Fruit fly (Drosophila melanogaster) whole organism, embryonic: ENCODE measurements around the gene spn-B.

ENCODE experiments used
- Ada2b ChIP-seq: fragments of 200-800 bp; sonication (Bioruptor generic); IDR thresholded peaks from 2 replicates; pipeline ENCODE4 v1.3.6; 2022; ENCODE audit warnings: missing biosample characterization, missing genetic modification characterization
- Adf1 ChIP-seq: fragments of 200-800 bp; sonication (Bioruptor generic); IDR thresholded peaks from 2 replicates; pipeline ENCODE4 v1.3.6; 2022; ENCODE audit warnings: missing biosample characterization, missing genetic modification characterization
- Awh ChIP-seq: fragments of 200-800 bp; sonication (Bioruptor generic); IDR thresholded peaks from 2 replicates; pipeline ENCODE4, ENCODE4 v1.3.6; 2022; ENCODE audit warnings: missing biosample characterization, missing genetic modification characterization
- CG10431 ChIP-seq: fragments of 200-800 bp; sonication (Bioruptor generic); optimal IDR thresholded peaks from 3 replicates; lab custom pipeline; 2018; ENCODE audit warnings: missing biosample characterization, mild to moderate bottlenecking, missing genetic modification characterization
- CG11723 ChIP-seq: fragments of 200-800 bp; sonication (Bioruptor generic); optimal IDR thresholded peaks from 2 replicates; lab custom pipeline; 2017; ENCODE audit warnings: missing biosample characterization, mild to moderate bottlenecking, missing genetic modification characterization
- CG12942 ChIP-seq: fragments of 200-800 bp; sonication (Bioruptor generic); optimal IDR thresholded peaks from 3 replicates; lab custom pipeline; 2016; ENCODE audit warnings: missing biosample characterization, missing genetic modification characterization
- CG14014 ChIP-seq: fragments of 200-800 bp; sonication (Bioruptor generic); IDR thresholded peaks from 2 replicates; pipeline ENCODE4 v1.3.6; 2022; ENCODE audit warnings: missing biosample characterization, missing genetic modification characterization
- CG14667 ChIP-seq: fragments of 200-800 bp; sonication (Bioruptor generic); IDR thresholded peaks from 2 replicates; pipeline ENCODE4 v1.3.6; 2022; ENCODE audit warnings: missing biosample characterization, missing genetic modification characterization
- CG16779 ChIP-seq: fragments of 200-800 bp; sonication (Bioruptor generic); IDR thresholded peaks from 2 replicates; pipeline ENCODE4 v1.3.6; 2022; ENCODE audit warnings: missing biosample characterization, missing genetic modification characterization
- CG17912 ChIP-seq: fragments of 200-800 bp; sonication (Bioruptor generic); optimal IDR thresholded peaks from 2 replicates; lab custom pipeline; 2018; ENCODE audit warnings: missing biosample characterization, mild to moderate bottlenecking, missing genetic modification characterization
- CG2129 ChIP-seq: fragments of 200-800 bp; sonication (Bioruptor generic); IDR thresholded peaks from 2 replicates; pipeline ENCODE4 v1.3.6; 2022; ENCODE audit warnings: missing biosample characterization, missing genetic modification characterization; ENCODE audit not compliant: partially characterized antibody
- CG2712 ChIP-seq: fragments of 200-800 bp; optimal IDR thresholded peaks from 3 replicates; lab custom pipeline; 2019; ENCODE audit warnings: missing biosample characterization, mild to moderate bottlenecking, missing genetic modification characterization, moderate library complexity
- CG31224 ChIP-seq: fragments of 200-800 bp; sonication (Bioruptor generic); IDR thresholded peaks from 2 replicates; pipeline ENCODE4 v1.3.6; 2022; ENCODE audit warnings: missing biosample characterization, missing genetic modification characterization
- CG3281 ChIP-seq: fragments of 200-800 bp; sonication (Bioruptor generic); optimal IDR thresholded peaks from 3 replicates; lab custom pipeline; 2017; ENCODE audit warnings: missing biosample characterization, mild to moderate bottlenecking, missing genetic modification characterization
- CG6254 ChIP-seq: fragments of 200-800 bp; sonication (Bioruptor generic); optimal IDR thresholded peaks from 3 replicates; lab custom pipeline; 2017; ENCODE audit warnings: mild to moderate bottlenecking, missing biosample characterization, missing genetic modification reagents, missing genetic modification characterization
- CG8924 ChIP-seq: fragments of 200-800 bp; optimal IDR thresholded peaks from 3 replicates; lab custom pipeline; 2019; ENCODE audit warnings: missing biosample characterization, mild to moderate bottlenecking, missing genetic modification characterization, moderate library complexity
- CG9817 ChIP-seq: fragments of 200-800 bp; sonication (Bioruptor generic); optimal IDR thresholded peaks from 2 replicates; lab custom pipeline; 2018; ENCODE audit warnings: missing biosample characterization, mild to moderate bottlenecking, missing genetic modification characterization, moderate library complexity
- Dek ChIP-seq: fragments of 200-800 bp; sonication (Bioruptor generic); optimal IDR thresholded peaks from 3 replicates; lab custom pipeline; 2019; ENCODE audit warnings: missing biosample characterization, mild to moderate bottlenecking, missing genetic modification characterization, moderate library complexity
- Ets97D ChIP-seq: fragments of 200-800 bp; sonication (Bioruptor generic); optimal IDR thresholded peaks from 3 replicates; lab custom pipeline; 2016; ENCODE audit warnings: missing biosample characterization, missing genetic modification characterization
- GATAe ChIP-seq: fragments of 200-800 bp; sonication (Bioruptor generic); conservative IDR thresholded peaks from 2 replicates; pipeline ENCODE4 v1.3.6; 2022; ENCODE audit warnings: missing biosample characterization, missing genetic modification characterization
- Gug ChIP-seq: fragments of 200-800 bp; sonication (Bioruptor generic); IDR thresholded peaks from 4 replicates; pipeline ENCODE4 v1.3.6; 2022; ENCODE audit warnings: missing biosample characterization, missing genetic modification characterization
- H15 ChIP-seq: fragments of 200-800 bp; sonication (Bioruptor generic); IDR thresholded peaks from 3 replicates; pipeline ENCODE4 v1.3.6; 2022; ENCODE audit warnings: missing biosample characterization, missing genetic modification characterization
- Lpt ChIP-seq: fragments of >200 bp; optimal IDR thresholded peaks from 2 replicates; lab custom pipeline; 2018; ENCODE audit warnings: missing biosample characterization, missing genetic modification characterization
- Meics ChIP-seq: fragments of 200-800 bp; sonication (Bioruptor generic); optimal IDR thresholded peaks from 2 replicates; lab custom pipeline; 2017; ENCODE audit warnings: missing biosample characterization, mild to moderate bottlenecking, missing genetic modification characterization
- Mes4 ChIP-seq: fragments of 200-800 bp; sonication (Bioruptor generic); optimal IDR thresholded peaks from 2 replicates; lab custom pipeline; 2016; ENCODE audit warnings: missing biosample characterization, missing genetic modification characterization
- NC2α ChIP-seq: fragments of 200-800 bp; sonication (Bioruptor generic); optimal IDR thresholded peaks from 2 replicates; lab custom pipeline; 2016; ENCODE audit warnings: missing biosample characterization, missing genetic modification characterization
- Side ChIP-seq: fragments of 200-800 bp; sonication (Bioruptor generic); optimal IDR thresholded peaks from 2 replicates; lab custom pipeline; 2016; ENCODE audit warnings: missing biosample characterization, missing genetic modification characterization
- Sin3A ChIP-seq: fragments of >200 bp; optimal IDR thresholded peaks from 2 replicates; lab custom pipeline; 2018
- Sry-β ChIP-seq: fragments of 200-800 bp; sonication (Bioruptor generic); optimal IDR thresholded peaks from 2 replicates; lab custom pipeline; 2018; ENCODE audit warnings: missing biosample characterization, mild to moderate bottlenecking, missing genetic modification characterization, moderate library complexity
- br ChIP-seq: fragments of >200 bp; optimal IDR thresholded peaks from 2 replicates; lab custom pipeline; 2017
- chm ChIP-seq: fragments of 200-800 bp; sonication (Bioruptor generic); IDR thresholded peaks from 2 replicates; pipeline ENCODE4 v1.3.6; 2022; ENCODE audit warnings: missing biosample characterization, missing genetic modification characterization
- crol ChIP-seq: fragments of 200-800 bp; sonication (Bioruptor generic); IDR thresholded peaks from 2 replicates; pipeline ENCODE4 v1.3.6; 2022; ENCODE audit warnings: missing biosample characterization, missing genetic modification characterization
- dysf ChIP-seq: fragments of 200-800 bp; sonication (Bioruptor generic); IDR thresholded peaks from 3 replicates; pipeline ENCODE4 v1.3.6; 2022; ENCODE audit warnings: missing biosample characterization, missing genetic modification characterization
- en ChIP-seq: fragments of 200-800 bp; sonication (Bioruptor generic); optimal IDR thresholded peaks from 2 replicates; lab custom pipeline; 2016; ENCODE audit warnings: missing biosample characterization, missing genetic modification characterization
- fd102C ChIP-seq: fragments of 200-800 bp; sonication (Bioruptor generic); optimal IDR thresholded peaks from 2 replicates; lab custom pipeline; 2018; ENCODE audit warnings: missing biosample characterization, mild to moderate bottlenecking, missing genetic modification characterization, moderate library complexity
- fd3F ChIP-seq: fragments of 200-800 bp; sonication (Bioruptor generic); optimal IDR thresholded peaks from 2 replicates; lab custom pipeline; 2018; ENCODE audit warnings: missing biosample characterization, mild to moderate bottlenecking, missing genetic modification characterization, moderate library complexity
- fd64A ChIP-seq: fragments of 200-800 bp; sonication (Bioruptor generic); optimal IDR thresholded peaks from 3 replicates; lab custom pipeline; 2018; ENCODE audit warnings: missing biosample characterization, mild to moderate bottlenecking, missing genetic modification characterization
- jing ChIP-seq: fragments of 200-800 bp; sonication (Bioruptor generic); optimal IDR thresholded peaks from 2 replicates; lab custom pipeline; 2018; ENCODE audit warnings: missing biosample characterization, mild to moderate bottlenecking, missing genetic modification characterization
- kni ChIP-seq: fragments of 200-800 bp; sonication (Bioruptor generic); optimal IDR thresholded peaks from 3 replicates; lab custom pipeline; 2017; ENCODE audit warnings: mild to moderate bottlenecking, missing biosample characterization, missing genetic modification reagents, missing genetic modification characterization
- knrl ChIP-seq: fragments of 200-800 bp; sonication (Bioruptor generic); IDR thresholded peaks from 3 replicates; pipeline ENCODE4 v1.3.6; 2022; ENCODE audit warnings: missing biosample characterization, missing genetic modification characterization; ENCODE audit not compliant: partially characterized antibody
- ro ChIP-seq: fragments of 200-800 bp; sonication (Bioruptor generic); IDR thresholded peaks from 2 replicates; pipeline ENCODE4 v1.3.6; 2022; ENCODE audit warnings: missing biosample characterization, missing genetic modification characterization
- run ChIP-seq: fragments of 200-800 bp; sonication (Bioruptor generic); optimal IDR thresholded peaks from 3 replicates; lab custom pipeline; 2018; ENCODE audit warnings: missing biosample characterization, mild to moderate bottlenecking, missing genetic modification characterization
- sc ChIP-seq, 3 experiments: fragments of >200 bp in 2 of 3; fragments of 200-800 bp in 1 of 3; sonication (Bioruptor generic) in 1 of 3; optimal IDR thresholded peaks; 2 replicates in 2 of 3; 3 replicates in 1 of 3; lab custom pipeline; 2017; ENCODE audit warnings: mild to moderate bottlenecking in 1 of 3, missing biosample characterization in 1 of 3, missing genetic modification characterization in 1 of 3, missing genetic modification reagents in 1 of 3
- so ChIP-seq: fragments of 200-800 bp; sonication (Bioruptor generic); IDR thresholded peaks from 3 replicates; pipeline ENCODE4 v1.3.6; 2022; ENCODE audit warnings: missing biosample characterization, missing genetic modification characterization
- stwl ChIP-seq: fragments of 200-800 bp; sonication (Bioruptor generic); optimal IDR thresholded peaks from 3 replicates; lab custom pipeline; 2018; ENCODE audit warnings: missing biosample characterization, mild to moderate bottlenecking, missing genetic modification characterization, moderate library complexity
- toy ChIP-seq: fragments of 200-800 bp; sonication (Bioruptor generic); IDR thresholded peaks from 2 replicates; pipeline ENCODE4 v1.3.6; 2022; ENCODE audit warnings: missing biosample characterization, missing genetic modification characterization
- trh ChIP-seq: fragments of 200-800 bp; sonication (Bioruptor generic); optimal IDR thresholded peaks from 2 replicates; lab custom pipeline; 2016; ENCODE audit warnings: missing biosample characterization, missing genetic modification characterization
- vvl ChIP-seq: fragments of 200-800 bp; sonication (Bioruptor generic); IDR thresholded peaks from 2 replicates; pipeline ENCODE4 v1.3.6; 2022; ENCODE audit warnings: missing biosample characterization, missing genetic modification characterization
- wor ChIP-seq: fragments of 200-800 bp; sonication (Bioruptor generic); IDR thresholded peaks from 2 replicates; pipeline ENCODE4 v1.3.6; 2022; ENCODE audit warnings: missing biosample characterization, missing genetic modification characterization

Gene spn-B

dm6 chr3R:14326250-14327112 lies 1.4 kb upstream of the spn-B start, which contains the start of the genes Afti and ATPsynE (continued):
- TF ChIP-seq CG14667 (GFP tag; lab: Robert Waterston, UW) (peak; percentile 59), run (tag; lab: Kevin White, UChicago) (no peak), Side (GFP tag; lab: Kevin White, UChicago) (no peak), CG31224 (peak; percentile 58; the same call in 1 of the 2 replicates), chm (GFP tag; lab: Robert Waterston, UW) (peak; percentile 37), vvl (peak; percentile 82; the same call in 1 of the 2 replicates), CG6254 (GFP tag; lab: Kevin White, UChicago) (peak; percentile 39), NC2α (no peak), Meics (GFP tag; lab: Kevin White, UChicago) (peak; percentile 56), en (GFP tag; lab: Kevin White, UChicago) (peak; percentile 30), sc (optimal IDR thresholded peaks at IDR 0.05; lab: Kevin White, UChicago) (no peak), sc (GFP tag; optimal IDR thresholded peaks at IDR 0.05; lab: Kevin White, UChicago) (peak; percentile 51), CG8924 (peak; percentile 63), dysf (GFP tag; lab: Robert Waterston, UW) (peak; percentile 65; the same call in 2 of the 3 replicates), fd102C (GFP tag; lab: Kevin White, UChicago) (no peak), ro (GFP tag; lab: Robert Waterston, UW) (no peak), CG9817 (peak; percentile 85), toy (GFP tag; lab: Robert Waterston, UW) (0 out of 2 replicates have a peak, but pooled peaks have one; percentile 25), fd64A (no peak), Lpt (GFP tag; lab: Kevin White, UChicago) (no peak), CG10431 (GFP tag; lab: Kevin White, UChicago) (peak; percentile 14), CG2712 (tag; lab: Kevin White, UChicago) (peak; percentile 70), CG14014 (peak; percentile 67), jing (GFP tag; lab: Kevin White, UChicago) (peak; percentile 20), Mes4 (GFP tag; lab: Kevin White, UChicago) (peak; percentile 43), CG17912 (GFP tag; lab: Kevin White, UChicago) (peak; percentile 50), kni (GFP tag; lab: Kevin White, UChicago) (no peak), CG11723 (GFP tag; lab: Kevin White, UChicago) (no peak), H15 (GFP tag; lab: Robert Waterston, UW) (peak; percentile 50; the same call in 1 of the 3 replicates), Awh (no peak), Adf1 (peak; percentile 29; the same call in 1 of the 2 replicates), Sin3A (lab: Kevin White, UChicago) (peak; percentile 53), so (GFP tag; lab: Robert Waterston, UW) (0 out of 3 replicates have a peak, but pooled peaks have one; percentile 20), fd3F (GFP tag; lab: Kevin White, UChicago) (peak; percentile 62), stwl (peak; percentile 79), knrl (peak; percentile 72), crol (GFP tag; lab: Robert Waterston, UW) (no peak), Ets97D (GFP tag; lab: Kevin White, UChicago) (peak; percentile 93), CG12942 (peak; percentile 65), wor (GFP tag; lab: Robert Waterston, UW) (peak; percentile 54), GATAe (GFP tag; lab: Robert Waterston, UW) (no peak), Ada2b (GFP tag; lab: Robert Waterston, UW) (peak; percentile 18; the same call in 1 of the 2 replicates), Dek (tag; lab: Kevin White, UChicago) (peak; percentile 54), Gug (GFP tag; lab: Robert Waterston, UW) (peak; percentile 84), CG2129 (GFP tag; lab: Robert Waterston, UW) (peak; percentile 35; the same call in 1 of the 2 replicates), CG16779 (GFP tag; lab: Robert Waterston, UW) (0 out of 2 replicates have a peak, but pooled peaks have one; percentile 14), trh (GFP tag; lab: Kevin White, UChicago) (peak; percentile 38), br (no peak), CG3281 (peak; percentile 71), Sry-β (GFP tag; lab: Kevin White, UChicago) (no peak)
